Worm (Caenorhabditis elegans) whole organism, L3 larva: Measurements from ENCODE around the gene arrd-14.

Experiments used
- ZK546.5 ChIP-seq: sonication (generic microtip); optimal IDR thresholded peaks from 2 replicates; lab custom pipeline; 2017; ENCODE audit warnings: missing biosample characterization, missing genetic modification characterization
- elt-1 ChIP-seq: fragments of 150-350 bp; optimal IDR thresholded peaks from 2 replicates; lab custom pipeline; 2014; ENCODE audit warnings: missing biosample characterization, missing genetic modification characterization
- elt-2 ChIP-seq: sonication (generic microtip); optimal IDR thresholded peaks from 2 replicates; lab custom pipeline; 2016; ENCODE audit warnings: missing genetic modification reagents, mild to moderate bottlenecking, missing genetic modification characterization, missing compliant biosample characterization
- elt-3 ChIP-seq, 3 experiments: fragments of 150-350 bp in 1 of 3; sonication (generic microtip) in 2 of 3; optimal IDR thresholded peaks; 2 replicates in 2 of 3; 4 replicates in 1 of 3; lab custom pipeline; 2014 to 2017; ENCODE audit warnings: missing biosample characterization in 3 of 3, missing genetic modification characterization in 3 of 3
- nhr-28 ChIP-seq: fragments of 150-350 bp; optimal IDR thresholded peaks from 2 replicates; lab custom pipeline; 2014; ENCODE audit warnings: missing biosample characterization, missing genetic modification characterization
- skn-1 ChIP-seq: fragments of 150-350 bp; optimal IDR thresholded peaks from 2 replicates; lab custom pipeline; 2014; ENCODE audit warnings: missing biosample characterization, missing genetic modification characterization
- tbx-2 ChIP-seq: sonication (generic microtip); optimal IDR thresholded peaks from 2 replicates; lab custom pipeline; 2016; ENCODE audit warnings: mild to moderate bottlenecking, missing genetic modification characterization, missing compliant biosample characterization
- unc-62 ChIP-seq: fragments of 150-350 bp; sonication (generic microtip); optimal IDR thresholded peaks from 4 replicates; lab custom pipeline; 2014; ENCODE audit warnings: missing biosample characterization, missing genetic modification reagents, missing genetic modification characterization

- TF ChIP-seq ZK546.5 (no peak), skn-1 (no peak), elt-3 (tag; optimal IDR thresholded peaks at IDR 0.05; lab: Kevin White, UChicago) (no peak), nhr-28 (tag; lab: Kevin White, UChicago) (no peak), tbx-2 (no peak), elt-1 (no peak), unc-62 (GFP tag; lab: Kevin White, UChicago) (no peak), elt-2 (tag; lab: Kevin White, UChicago) (peak; percentile 66)
Measured at ce11 chrII:13711493-13712055, 40.5 kb upstream of the arrd-14 start.
